Worm (Caenorhabditis elegans): ENCODE data around the gene F26A1.9.

ce11 chrIII:4802707-4803106 is 26.6 kb downstream of the F26A1.9 start, which contains the start of gene metl-5:
- TF ChIP-seq ceh-2 (tag; optimal IDR thresholded peaks at IDR 0.05) (no peak), ahr-1 (tag; optimal IDR thresholded peaks at IDR 0.05) (no peak), tbx-2 (tag; optimal IDR thresholded peaks at IDR 0.05) (no peak), nhr-11 (tag; optimal IDR thresholded peaks at IDR 0.05) (no peak), Y22D7AL.16 (tag; optimal IDR thresholded peaks at IDR 0.05) (no peak), T23F11.4 (GFP tag; optimal IDR thresholded peaks at IDR 0.05) (no peak), C08G9.2 (tag; optimal IDR thresholded peaks at IDR 0.05) (no peak), ceh-9 (tag; optimal IDR thresholded peaks at IDR 0.05) (no peak), pqm-1 (tag; optimal IDR thresholded peaks at IDR 0.05) (no peak), unc-55 (GFP tag; optimal IDR thresholded peaks at IDR 0.05) (no peak), gmeb-2 (tag; optimal IDR thresholded peaks at IDR 0.05) (no peak)
